Worm (Caenorhabditis elegans) whole organism, late embryonic: ENCODE data around the gene Y51B9A.6.

Source experiments
- K09A11.1 ChIP-seq: sonication (generic microtip); optimal IDR thresholded peaks from 2 replicates; lab custom pipeline; 2017; ENCODE audit warnings: antibody characterized with exemption, mild to moderate bottlenecking, missing genetic modification characterization, missing compliant biosample characterization; ENCODE audit not compliant: insufficient read depth
- T23F11.4 ChIP-seq: fragments of 200-800 bp; sonication (Bioruptor generic); optimal IDR thresholded peaks from 2 replicates; lab custom pipeline; 2018; ENCODE audit warnings: mild to moderate bottlenecking, missing genetic modification characterization, missing compliant biosample characterization
- ahr-1 ChIP-seq: sonication (generic microtip); optimal IDR thresholded peaks from 2 replicates; lab custom pipeline; 2016; ENCODE audit warnings: missing genetic modification characterization, missing compliant biosample characterization
- ama-1 ChIP-seq: fragments of 150-350 bp; optimal IDR thresholded peaks from 2 replicates; lab custom pipeline; 2014
- ceh-19 ChIP-seq: fragments of 200-800 bp; sonication (Bioruptor generic); optimal IDR thresholded peaks from 2 replicates; lab custom pipeline; 2018; ENCODE audit warnings: mild to moderate bottlenecking, missing genetic modification characterization, missing compliant biosample characterization
- ceh-2 ChIP-seq: sonication (generic microtip); optimal IDR thresholded peaks from 2 replicates; lab custom pipeline; 2016; ENCODE audit warnings: missing genotype, missing genetic modification characterization, missing compliant biosample characterization
- ceh-22 ChIP-seq: sonication (generic microtip); optimal IDR thresholded peaks from 2 replicates; lab custom pipeline; 2017; ENCODE audit warnings: missing biosample characterization, missing genetic modification characterization
- ceh-30 ChIP-seq: fragments of 150-350 bp; optimal IDR thresholded peaks from 2 replicates; lab custom pipeline; 2014; ENCODE audit warnings: missing biosample characterization, missing genetic modification characterization
- ceh-45 ChIP-seq: fragments of 200-800 bp; sonication (Bioruptor generic); IDR thresholded peaks from 2 replicates; pipeline ENCODE4 v1.3.6; 2022; ENCODE audit warnings: missing genetic modification reagents, missing genetic modification characterization, missing compliant biosample characterization
- ceh-48 ChIP-seq: sonication (generic microtip); optimal IDR thresholded peaks from 2 replicates; lab custom pipeline; 2016; ENCODE audit warnings: missing genetic modification characterization, inconsistent platforms, missing compliant biosample characterization
- ceh-6 ChIP-seq: fragments of 200-800 bp; sonication (Bioruptor generic); optimal IDR thresholded peaks from 2 replicates; lab custom pipeline; 2018; ENCODE audit warnings: mild to moderate bottlenecking, missing genetic modification characterization, missing compliant biosample characterization
- che-1 ChIP-seq: sonication (generic microtip); optimal IDR thresholded peaks from 2 replicates; lab custom pipeline; 2016; ENCODE audit warnings: mild to moderate bottlenecking, missing genetic modification characterization, missing compliant biosample characterization
- elt-2 ChIP-seq: sonication (generic microtip); optimal IDR thresholded peaks from 2 replicates; lab custom pipeline; 2016; ENCODE audit warnings: missing genetic modification reagents, missing genetic modification characterization, missing compliant biosample characterization
- eyg-1 ChIP-seq: sonication (generic microtip); optimal IDR thresholded peaks from 2 replicates; lab custom pipeline; 2016; ENCODE audit warnings: missing genotype, missing genetic modification characterization, missing compliant biosample characterization
- fax-1 ChIP-seq: sonication (generic microtip); optimal IDR thresholded peaks from 2 replicates; lab custom pipeline; 2016; ENCODE audit warnings: missing genotype, missing genetic modification characterization, missing compliant biosample characterization
- fkh-10 ChIP-seq: fragments of 150-350 bp; optimal IDR thresholded peaks from 2 replicates; lab custom pipeline; 2014; ENCODE audit warnings: missing biosample characterization, missing genetic modification reagents, missing genetic modification characterization
- fkh-6 ChIP-seq: sonication (generic microtip); optimal IDR thresholded peaks from 2 replicates; lab custom pipeline; 2016; ENCODE audit warnings: missing genetic modification characterization, missing compliant biosample characterization
- gmeb-2 ChIP-seq: sonication (generic microtip); optimal IDR thresholded peaks from 2 replicates; lab custom pipeline; 2016; ENCODE audit warnings: missing genetic modification characterization, inconsistent platforms, missing compliant biosample characterization
- hlh-15 ChIP-seq: sonication (generic microtip); optimal IDR thresholded peaks from 2 replicates; lab custom pipeline; 2016; ENCODE audit warnings: missing genetic modification characterization, missing compliant biosample characterization
- hlh-6 ChIP-seq: sonication (generic microtip); optimal IDR thresholded peaks from 2 replicates; lab custom pipeline; 2016; ENCODE audit warnings: missing genotype, missing genetic modification characterization, missing compliant biosample characterization
- hlh-8 ChIP-seq: sonication (generic microtip); optimal IDR thresholded peaks from 2 replicates; lab custom pipeline; 2016; ENCODE audit warnings: missing genotype, missing genetic modification characterization, missing compliant biosample characterization
- lin-11 ChIP-seq: fragments of 200-800 bp; sonication (Bioruptor generic); optimal IDR thresholded peaks from 2 replicates; lab custom pipeline; 2018; ENCODE audit warnings: mild to moderate bottlenecking, missing genetic modification characterization, missing compliant biosample characterization
- madf-2 ChIP-seq: sonication (generic microtip); optimal IDR thresholded peaks from 2 replicates; lab custom pipeline; 2017; ENCODE audit warnings: missing genetic modification characterization, missing compliant biosample characterization
- mec-3 ChIP-seq: sonication (generic microtip); optimal IDR thresholded peaks from 2 replicates; lab custom pipeline; 2016; ENCODE audit warnings: borderline replicate concordance, missing genetic modification characterization, missing compliant biosample characterization
- nfya-1 ChIP-seq: sonication (generic microtip); optimal IDR thresholded peaks from 2 replicates; lab custom pipeline; 2017; ENCODE audit warnings: missing genetic modification characterization, mild to moderate bottlenecking, missing compliant biosample characterization, antibody characterized with exemption, moderate library complexity
- npax-4 ChIP-seq: sonication (generic microtip); optimal IDR thresholded peaks from 2 replicates; lab custom pipeline; 2016; ENCODE audit warnings: missing genetic modification characterization, missing compliant biosample characterization
- odd-2 ChIP-seq: sonication (generic microtip); optimal IDR thresholded peaks from 2 replicates; lab custom pipeline; 2017; ENCODE audit warnings: antibody characterized with exemption, mild to moderate bottlenecking, missing genetic modification characterization, missing compliant biosample characterization
- pat-9 ChIP-seq: fragments of 200-800 bp; sonication (Bioruptor generic); optimal IDR thresholded peaks from 2 replicates; lab custom pipeline; 2018; ENCODE audit warnings: mild to moderate bottlenecking, missing genetic modification characterization, moderate library complexity, missing compliant biosample characterization
- pax-1 ChIP-seq: fragments of 150-350 bp; optimal IDR thresholded peaks from 2 replicates; lab custom pipeline; 2014; ENCODE audit warnings: missing biosample characterization, missing genetic modification characterization
- pha-2 ChIP-seq: sonication (generic microtip); optimal IDR thresholded peaks from 2 replicates; lab custom pipeline; 2017; ENCODE audit warnings: mild to moderate bottlenecking, missing genetic modification characterization, missing compliant biosample characterization
- pha-4 ChIP-seq: fragments of 150-350 bp; optimal IDR thresholded peaks from 2 replicates; lab custom pipeline; 2018; ENCODE audit warnings: missing biosample characterization, missing genetic modification reagents, missing genetic modification characterization
- pqm-1 ChIP-seq: sonication (generic microtip); optimal IDR thresholded peaks from 2 replicates; lab custom pipeline; 2016; ENCODE audit warnings: missing genetic modification characterization, missing compliant biosample characterization
- ref-2 ChIP-seq: sonication (generic microtip); optimal IDR thresholded peaks from 2 replicates; lab custom pipeline; 2016; ENCODE audit warnings: missing genetic modification characterization, missing compliant biosample characterization
- sdc-2 ChIP-seq: sonication (generic microtip); optimal IDR thresholded peaks from 2 replicates; lab custom pipeline; 2016; ENCODE audit warnings: missing genotype, missing genetic modification characterization, missing compliant biosample characterization
- sox-2 ChIP-seq: fragments of 200-800 bp; sonication (Bioruptor generic); IDR thresholded peaks from 2 replicates; pipeline ENCODE4 v1.3.6; 2022; ENCODE audit warnings: missing genetic modification reagents, missing genetic modification characterization, missing compliant biosample characterization
- sox-4 ChIP-seq: sonication (generic microtip); optimal IDR thresholded peaks from 2 replicates; lab custom pipeline; 2017; ENCODE audit warnings: mild to moderate bottlenecking, missing genetic modification characterization, inconsistent platforms, missing compliant biosample characterization
- syd-9 ChIP-seq: sonication (generic microtip); optimal IDR thresholded peaks from 2 replicates; lab custom pipeline; 2016; ENCODE audit warnings: mild to moderate bottlenecking, missing genetic modification characterization, moderate library complexity, missing compliant biosample characterization
- tbx-2 ChIP-seq: sonication (generic microtip); optimal IDR thresholded peaks from 2 replicates; lab custom pipeline; 2016; ENCODE audit warnings: missing genetic modification characterization, missing compliant biosample characterization
- unc-55 ChIP-seq: sonication (generic microtip); optimal IDR thresholded peaks from 2 replicates; lab custom pipeline; 2017; ENCODE audit warnings: missing biosample characterization, missing genetic modification reagents, missing genetic modification characterization
- unc-86 ChIP-seq: sonication (generic microtip); optimal IDR thresholded peaks from 2 replicates; lab custom pipeline; 2016; ENCODE audit warnings: missing genetic modification characterization, missing compliant biosample characterization
- zip-5 ChIP-seq: sonication (generic microtip); optimal IDR thresholded peaks from 2 replicates; lab custom pipeline; 2016; ENCODE audit warnings: missing genetic modification characterization, missing compliant biosample characterization
- ztf-16 ChIP-seq: sonication (generic microtip); optimal IDR thresholded peaks from 2 replicates; lab custom pipeline; 2017; ENCODE audit warnings: missing genetic modification characterization, missing compliant biosample characterization

Gene Y51B9A.6

ce11 chrII:9433609-9434008 lies 30.6 kb upstream of the Y51B9A.6 start, which contains the start of gene kin-15:
kin-15 (minus strand) TSS chrII:9433709.
- TF ChIP-seq ceh-30 (tag; lab: Kevin White, UChicago): no peak
- TF ChIP-seq madf-2 (tag; lab: Kevin White, UChicago): no peak
- TF ChIP-seq, all 69 proteins: peak for 0

ce11 chrII:9431119-9431518 lies 28.1 kb upstream of the Y51B9A.6 start:
- TF ChIP-seq gmeb-2 (no peak), npax-4 (tag; lab: Kevin White, UChicago) (no peak), fax-1 (tag; lab: Kevin White, UChicago) (no peak), pqm-1 (tag; lab: Kevin White, UChicago) (no peak), nfya-1 (tag; lab: Kevin White, UChicago) (no peak), ceh-22 (tag; lab: Kevin White, UChicago) (no peak), unc-55 (GFP tag; lab: Kevin White, UChicago) (no peak), pat-9 (tag; lab: Kevin White, UChicago) (no peak), hlh-8 (tag; lab: Kevin White, UChicago) (no peak), elt-2 (no peak), pha-4 (no peak), sox-2 (no peak), syd-9 (tag; lab: Kevin White, UChicago) (no peak), sox-4 (no peak), pha-2 (no peak), unc-86 (tag; lab: Kevin White, UChicago) (no peak), odd-2 (tag; lab: Kevin White, UChicago) (no peak), hlh-15 (tag; lab: Kevin White, UChicago) (no peak), zip-5 (tag; lab: Kevin White, UChicago) (no peak)

- no peak for TF ChIP-seq mec-3
- no peak for TF ChIP-seq odd-2 (tag; lab: Kevin White, UChicago)
- no peak for TF ChIP-seq ceh-45
- TF ChIP-seq lin-11 (tag; lab: Kevin White, UChicago): no peak
- no peak for TF ChIP-seq che-1 (tag; lab: Kevin White, UChicago)
- TF ChIP-seq fkh-6 (tag; lab: Kevin White, UChicago): no peak
- no peak for TF ChIP-seq ref-2 (tag; lab: Kevin White, UChicago)
- no peak for TF ChIP-seq ahr-1 (tag; lab: Kevin White, UChicago)
- no peak for TF ChIP-seq pax-1 (tag; lab: Kevin White, UChicago)
- TF ChIP-seq sdc-2 (tag; lab: Kevin White, UChicago): no peak
- no peak for TF ChIP-seq ztf-16 (tag; lab: Kevin White, UChicago)
- TF ChIP-seq hlh-6: no peak
- TF ChIP-seq eyg-1 (tag; lab: Kevin White, UChicago): no peak
- no peak for TF ChIP-seq hlh-8 (tag; lab: Kevin White, UChicago)
- TF ChIP-seq ceh-22 (tag; lab: Kevin White, UChicago): no peak
- no peak for TF ChIP-seq tbx-2 (tag; lab: Kevin White, UChicago)
- no peak for TF ChIP-seq sox-4
- TF ChIP-seq hlh-15 (tag; lab: Kevin White, UChicago): no peak
- TF ChIP-seq ceh-6 (GFP tag; lab: Kevin White, UChicago): no peak
Observed at ce11 chrII:9427644-9428043, 24.7 kb upstream of the Y51B9A.6 start, which contains the start of gene M176.5. M176.5 (minus strand) TSS chrII:9427744.

ce11 chrII:9426076-9426475 lies 23.1 kb upstream of the Y51B9A.6 start, which contains the start of gene M176.10:
M176.10 (minus strand) TSS chrII:9426176.
- TF ChIP-seq hlh-6 (no peak), tbx-2 (tag; lab: Kevin White, UChicago) (no peak), ceh-2 (no peak), ceh-48 (no peak), madf-2 (tag; lab: Kevin White, UChicago) (no peak), K09A11.1 (no peak), hlh-8 (tag; lab: Kevin White, UChicago) (no peak), ama-1 (no peak), fax-1 (tag; lab: Kevin White, UChicago) (no peak), T23F11.4 (GFP tag; lab: Kevin White, UChicago) (no peak), fkh-10 (GFP tag; lab: Kevin White, UChicago) (no peak), ceh-19 (GFP tag; lab: Kevin White, UChicago) (no peak), sdc-2 (tag; lab: Kevin White, UChicago) (no peak)
